Fruit fly (Drosophila melanogaster) S2 (cell line): ENCODE measurements around the gene Notum.

Experiments used
- CG8478 ChIP-seq: fragments of >200 bp; optimal IDR thresholded peaks from 2 replicates; lab custom pipeline; 2018
- CTCF ChIP-seq, 2 experiments: fragments of >200 bp; optimal IDR thresholded peaks; 2 replicates each; lab custom pipeline; 2018

dm6 chr3L:16037690-16038332, 14.5 kb downstream of the Notum start:
- TF ChIP-seq CG8478 (lab: Kevin White, UChicago) (no peak), CTCF (optimal IDR thresholded peaks at IDR 0.05; lab: Kevin White, UChicago) (no peak)
